Fruit fly (Drosophila melanogaster) whole organism, wandering third instar larva: ENCODE measurements around the gene Had1.

Experiments
- Abd-B ChIP-seq: fragments of >200 bp; optimal IDR thresholded peaks from 2 replicates; lab custom pipeline; 2017; ENCODE audit warnings: missing biosample characterization, missing genetic modification characterization
- CG32264 ChIP-seq: fragments of 200-800 bp; sonication (Bioruptor generic); optimal IDR thresholded peaks from 2 replicates; lab custom pipeline; 2016; ENCODE audit warnings: missing biosample characterization, missing genetic modification characterization
- CG9705 ChIP-seq: fragments of 200-800 bp; sonication (Bioruptor generic); optimal IDR thresholded peaks from 2 replicates; lab custom pipeline; 2018; ENCODE audit warnings: missing biosample characterization, mild to moderate bottlenecking, missing genetic modification characterization
- CrebA ChIP-seq: fragments of 200-800 bp; sonication (Bioruptor generic); optimal IDR thresholded peaks from 2 replicates; lab custom pipeline; 2016; ENCODE audit warnings: missing biosample characterization, mild to moderate bottlenecking, missing genetic modification characterization, borderline replicate concordance
- Dif ChIP-seq: fragments of 200-275, 200-300 bp; sonication (Bioruptor generic); optimal IDR thresholded peaks from 2 replicates; lab custom pipeline; 2018; ENCODE audit warnings: missing biosample characterization, missing genetic modification characterization; ENCODE audit not compliant: partially characterized antibody
- GATAd ChIP-seq: sonication (Bioruptor generic); optimal IDR thresholded peaks from 2 replicates; lab custom pipeline; 2016; ENCODE audit warnings: missing biosample characterization, missing genetic modification characterization
- HLH106 ChIP-seq: fragments of 200-800 bp; optimal IDR thresholded peaks from 3 replicates; lab custom pipeline; 2019; ENCODE audit warnings: missing biosample characterization, mild to moderate bottlenecking, missing genetic modification characterization, moderate library complexity
- Hnf4 ChIP-seq: fragments of 200-800 bp; sonication (Bioruptor generic); optimal IDR thresholded peaks from 2 replicates; lab custom pipeline; 2016; ENCODE audit warnings: missing biosample characterization, mild to moderate bottlenecking, missing genetic modification characterization
- Hr78 ChIP-seq: fragments of >200 bp; optimal IDR thresholded peaks from 2 replicates; lab custom pipeline; 2017; ENCODE audit warnings: missing biosample characterization, missing genetic modification characterization
- Hr83 ChIP-seq: fragments of 200-300 bp; sonication (Bioruptor generic); optimal IDR thresholded peaks from 2 replicates; lab custom pipeline; 2016; ENCODE audit warnings: missing biosample characterization, mild to moderate bottlenecking, missing genetic modification characterization, moderate library complexity; ENCODE audit not compliant: poor library complexity, severe bottlenecking
- Mio ChIP-seq: sonication (Bioruptor generic); optimal IDR thresholded peaks from 2 replicates; lab custom pipeline; 2016; ENCODE audit warnings: missing biosample characterization, missing genetic modification characterization
- N ChIP-seq: fragments of >200 bp; optimal IDR thresholded peaks from 2 replicates; lab custom pipeline; 2018; ENCODE audit warnings: missing biosample characterization, missing external identifiers, missing genetic modification characterization
- Rel ChIP-seq, 2 experiments: fragments of 200-800 bp; sonication (Bioruptor generic) in 1 of 2; optimal IDR thresholded peaks; 2 replicates in 1 of 2; 3 replicates in 1 of 2; lab custom pipeline; 2016 to 2019; ENCODE audit warnings: mild to moderate bottlenecking in 2 of 2, missing biosample characterization in 2 of 2, missing genetic modification characterization in 2 of 2, moderate library complexity in 1 of 2
- Sp1 ChIP-seq: fragments of 200-800 bp; sonication (Bioruptor generic); optimal IDR thresholded peaks from 3 replicates; lab custom pipeline; 2019; ENCODE audit warnings: missing biosample characterization, mild to moderate bottlenecking, missing genetic modification characterization, moderate library complexity
- Vsx2 ChIP-seq: fragments of 200-300, 225-300 bp; sonication (Bioruptor generic); optimal IDR thresholded peaks from 2 replicates; lab custom pipeline; 2018; ENCODE audit warnings: missing biosample characterization, missing genetic modification characterization; ENCODE audit not compliant: partially characterized antibody
- dl ChIP-seq, 2 experiments: fragments of 175-275, 200-275 bp in 1 of 2; fragments of 200-275 bp in 1 of 2; sonication (Bioruptor generic); optimal IDR thresholded peaks; lab custom pipeline; 2018; ENCODE audit warnings: mild to moderate bottlenecking in 2 of 2, missing biosample characterization in 2 of 2, missing genetic modification characterization in 2 of 2, moderate library complexity in 2 of 2; ENCODE audit not compliant: partially characterized antibody in 2 of 2, insufficient read depth in 1 of 2
- dmrt93B ChIP-seq: fragments of 200-800 bp; sonication (Bioruptor generic); optimal IDR thresholded peaks from 2 replicates; lab custom pipeline; 2018; ENCODE audit warnings: missing biosample characterization, mild to moderate bottlenecking, missing genetic modification characterization
- dsf ChIP-seq: sonication (Bioruptor generic); optimal IDR thresholded peaks from 2 replicates; lab custom pipeline; 2016; ENCODE audit warnings: missing biosample characterization, missing genetic modification characterization, borderline replicate concordance
- foxo ChIP-seq, 2 experiments: fragments of 200-800 bp; sonication (Bioruptor generic); optimal IDR thresholded peaks; 2 replicates in 1 of 2; 3 replicates in 1 of 2; lab custom pipeline; 2016 to 2017; ENCODE audit warnings: missing biosample characterization in 2 of 2, missing genetic modification characterization in 2 of 2
- fru ChIP-seq: fragments of 200-800 bp; sonication (Bioruptor generic); optimal IDR thresholded peaks from 3 replicates; lab custom pipeline; 2016; ENCODE audit warnings: missing biosample characterization, mild to moderate bottlenecking, missing genetic modification characterization
- lola ChIP-seq: fragments of >200 bp; optimal IDR thresholded peaks from 2 replicates; lab custom pipeline; 2017; ENCODE audit warnings: missing biosample characterization, missing genetic modification characterization
- sage ChIP-seq: fragments of 200-800 bp; sonication (Bioruptor generic); optimal IDR thresholded peaks from 2 replicates; lab custom pipeline; 2016; ENCODE audit warnings: missing biosample characterization, mild to moderate bottlenecking, missing genetic modification characterization
- sv ChIP-seq: fragments of 200-800 bp; sonication (Bioruptor generic); optimal IDR thresholded peaks from 3 replicates; lab custom pipeline; 2016; ENCODE audit warnings: missing biosample characterization, missing genetic modification characterization
- woc ChIP-seq: sonication (Bioruptor generic); optimal IDR thresholded peaks from 2 replicates; lab custom pipeline; 2016; ENCODE audit warnings: missing biosample characterization, mild to moderate bottlenecking, missing genetic modification characterization

The Had1 gene

dm6 chrX:16318858-16319557 is 10.5 kb upstream of the Had1 start (continued):
- no peak for TF ChIP-seq dmrt93B (GFP tag; lab: Kevin White, UChicago)
- no peak for TF ChIP-seq sv (GFP tag; lab: Kevin White, UChicago)
- no peak for TF ChIP-seq CrebA (GFP tag; lab: Kevin White, UChicago)
- TF ChIP-seq Hnf4 (GFP tag; lab: Kevin White, UChicago), result no peak
- no peak for TF ChIP-seq Hr78 (GFP tag; lab: Kevin White, UChicago)
- TF ChIP-seq HLH106 (tag; lab: Kevin White, UChicago), result peak; percentile 20
- TF ChIP-seq N (GFP tag; lab: Kevin White, UChicago), result peak; percentile 65
- TF ChIP-seq GATAd (GFP tag; lab: Kevin White, UChicago), result no peak
- no peak for TF ChIP-seq Abd-B (GFP tag; lab: Kevin White, UChicago)
- TF ChIP-seq lola (GFP tag; lab: Kevin White, UChicago), result no peak

- peak; percentile 29 for TF ChIP-seq woc (GFP tag; lab: Kevin White, UChicago)
- TF ChIP-seq dmrt93B (GFP tag; lab: Kevin White, UChicago), result no peak
- peak in 1 of 2 experiments; percentile 25 for TF ChIP-seq foxo (GFP tag; optimal IDR thresholded peaks at IDR 0.05; lab: Kevin White, UChicago)
- TF ChIP-seq Sp1 (GFP tag; lab: Kevin White, UChicago), result peak; percentile 17
- peak; percentile 97 for TF ChIP-seq Dif (GFP tag; lab: Kevin White, UChicago)
- TF ChIP-seq Vsx2 (GFP tag; lab: Kevin White, UChicago), result peak; percentile 99
- peak; percentile 69 to 90 for TF ChIP-seq dl (GFP tag; optimal IDR thresholded peaks at IDR 0.05; lab: Kevin White, UChicago; ENCODE audit: insufficient read depth in 1 of 2, partially characterized antibody in 2 of 2)
- no peak for TF ChIP-seq fru (GFP tag; lab: Kevin White, UChicago)
Measured at dm6 chrX:16313078-16313875, 4.8 kb upstream of the Had1 start, which contains the start of the genes CG9915 and SWIP. Gene CG9915, minus strand, starts transcription at chrX:16313138. Gene SWIP, plus strand, starts transcription at chrX:16313709.

DNA sequence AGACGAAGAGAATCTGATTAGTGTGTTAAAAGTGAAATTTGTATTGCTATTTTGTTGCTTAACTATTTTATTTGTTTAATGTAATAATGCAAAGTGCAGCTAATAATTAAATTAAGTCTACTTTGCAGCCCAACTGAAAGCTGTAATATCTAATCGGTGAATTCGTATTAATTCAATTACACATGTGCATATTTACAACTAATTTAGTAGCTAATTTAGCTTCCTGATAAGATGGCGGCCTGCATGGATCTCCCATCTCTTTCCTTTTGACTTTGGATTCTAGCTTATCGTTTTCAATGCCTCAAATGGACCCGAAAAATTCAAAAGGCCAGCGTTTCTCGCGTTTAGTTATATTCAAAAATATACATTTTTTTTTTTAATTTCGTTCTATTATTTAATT is 1.3 kb upstream of the Had1 start:
- no peak for TF ChIP-seq Dif (GFP tag; lab: Kevin White, UChicago)
- peak; percentile 11 for TF ChIP-seq Vsx2 (GFP tag; lab: Kevin White, UChicago)

- TF ChIP-seq CG32264 (no peak), Abd-B (GFP tag; lab: Kevin White, UChicago) (no peak), CrebA (GFP tag; lab: Kevin White, UChicago) (no peak), GATAd (GFP tag; lab: Kevin White, UChicago) (no peak), lola (GFP tag; lab: Kevin White, UChicago) (no peak)
Measured at dm6 chrX:16308953-16309352, 486 bp upstream of the Had1 start.

DNA sequence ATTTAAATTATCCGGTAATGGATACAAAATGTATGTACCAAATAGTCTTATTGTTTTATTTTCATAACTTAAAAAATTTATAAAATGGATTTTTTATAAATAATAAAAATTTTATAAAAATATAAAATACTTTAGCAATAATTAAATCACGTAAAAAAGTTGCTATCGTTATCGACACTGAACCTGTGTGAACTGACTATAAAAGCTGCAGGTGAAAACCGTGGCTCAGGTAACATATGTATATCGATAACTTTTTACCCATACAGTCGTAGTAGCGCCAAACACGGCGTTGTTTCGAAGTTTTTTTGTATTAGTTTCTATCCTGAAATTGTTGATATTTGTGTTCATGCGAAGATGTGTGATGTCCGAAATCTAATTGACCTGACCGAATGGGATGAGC is 4.8 kb downstream of the Had1 start, which contains the start of gene CG3679:
Gene CG3679 (plus strand): TSS at position 235 of the 400 bp plus-strand sequence.
- TF ChIP-seq N (GFP tag; lab: Kevin White, UChicago) (peak; percentile 57), sage (GFP tag; lab: Kevin White, UChicago) (no peak), dsf (GFP tag; lab: Kevin White, UChicago) (no peak), Hr78 (GFP tag; lab: Kevin White, UChicago) (peak; percentile 20), Rel (GFP tag; optimal IDR thresholded peaks at IDR 0.05; lab: Kevin White, UChicago) (no peak), Rel (tag; optimal IDR thresholded peaks at IDR 0.05; lab: Kevin White, UChicago) (no peak), CG32264 (no peak), Hr83 (GFP tag; lab: Kevin White, UChicago) (no peak), Sp1 (GFP tag; lab: Kevin White, UChicago) (no peak), Mio (no peak), Vsx2 (GFP tag; lab: Kevin White, UChicago) (no peak), GATAd (GFP tag; lab: Kevin White, UChicago) (no peak), CG9705 (GFP tag; lab: Kevin White, UChicago) (no peak)
